Worm (Caenorhabditis elegans) whole organism, late embryonic: ENCODE measurements around the gene T22B2.5.
A peak's percentile ranks its signal among the peaks of the same experiment; 100 is the strongest.

Experiments used
- C08G9.2 ChIP-seq: sonication (generic microtip); optimal IDR thresholded peaks from 2 replicates; lab custom pipeline; 2016; ENCODE audit warnings: mild to moderate bottlenecking, missing genetic modification characterization, moderate library complexity, missing compliant biosample characterization
- C38D4.7 ChIP-seq: fragments of 200-800 bp; sonication (Bioruptor generic); optimal IDR thresholded peaks from 2 replicates; lab custom pipeline; 2018; ENCODE audit warnings: mild to moderate bottlenecking, missing genetic modification characterization, moderate library complexity, missing compliant biosample characterization
- F13H6.1 ChIP-seq: sonication (generic microtip); optimal IDR thresholded peaks from 2 replicates; lab custom pipeline; 2016; ENCODE audit warnings: missing genetic modification characterization, missing compliant biosample characterization
- K02D7.2 ChIP-seq: sonication (generic microtip); optimal IDR thresholded peaks from 2 replicates; lab custom pipeline; 2017; ENCODE audit warnings: mild to moderate bottlenecking, missing genetic modification characterization, missing compliant biosample characterization
- K09A11.1 ChIP-seq: sonication (generic microtip); optimal IDR thresholded peaks from 2 replicates; lab custom pipeline; 2017; ENCODE audit warnings: antibody characterized with exemption, mild to moderate bottlenecking, missing genetic modification characterization, missing compliant biosample characterization; ENCODE audit not compliant: insufficient read depth
- Y22D7AL.16 ChIP-seq: sonication (generic microtip); optimal IDR thresholded peaks from 2 replicates; lab custom pipeline; 2016; ENCODE audit warnings: missing genetic modification characterization, missing compliant biosample characterization
- ahr-1 ChIP-seq: sonication (generic microtip); optimal IDR thresholded peaks from 2 replicates; lab custom pipeline; 2016; ENCODE audit warnings: missing genetic modification characterization, missing compliant biosample characterization
- ama-1 ChIP-seq: fragments of 150-350 bp; optimal IDR thresholded peaks from 2 replicates; lab custom pipeline; 2014
- ceh-14 ChIP-seq: sonication (generic microtip); optimal IDR thresholded peaks from 2 replicates; lab custom pipeline; 2016; ENCODE audit warnings: missing genotype, missing genetic modification characterization, missing compliant biosample characterization
- ceh-18 ChIP-seq: sonication (generic microtip); optimal IDR thresholded peaks from 2 replicates; lab custom pipeline; 2016; ENCODE audit warnings: missing genetic modification characterization, missing compliant biosample characterization
- ceh-2 ChIP-seq: sonication (generic microtip); optimal IDR thresholded peaks from 2 replicates; lab custom pipeline; 2016; ENCODE audit warnings: missing genotype, missing genetic modification characterization, missing compliant biosample characterization
- ceh-22 ChIP-seq: sonication (generic microtip); optimal IDR thresholded peaks from 2 replicates; lab custom pipeline; 2017; ENCODE audit warnings: missing biosample characterization, missing genetic modification characterization
- ceh-24 ChIP-seq: sonication (generic microtip); optimal IDR thresholded peaks from 2 replicates; lab custom pipeline; 2016; ENCODE audit warnings: mild to moderate bottlenecking, missing genetic modification characterization, missing compliant biosample characterization
- ceh-30 ChIP-seq: fragments of 150-350 bp; optimal IDR thresholded peaks from 2 replicates; lab custom pipeline; 2014; ENCODE audit warnings: missing biosample characterization, missing genetic modification characterization
- ceh-31 ChIP-seq: sonication (generic microtip); optimal IDR thresholded peaks from 2 replicates; lab custom pipeline; 2016; ENCODE audit warnings: missing genetic modification characterization, missing compliant biosample characterization
- ceh-34 ChIP-seq: sonication (generic microtip); optimal IDR thresholded peaks from 2 replicates; lab custom pipeline; 2016; ENCODE audit warnings: mild to moderate bottlenecking, missing genetic modification characterization, missing compliant biosample characterization
- ceh-45 ChIP-seq: fragments of 200-800 bp; sonication (Bioruptor generic); IDR thresholded peaks from 2 replicates; pipeline ENCODE4 v1.3.6; 2022; ENCODE audit warnings: missing genetic modification reagents, missing genetic modification characterization, missing compliant biosample characterization
- ceh-48 ChIP-seq: sonication (generic microtip); optimal IDR thresholded peaks from 2 replicates; lab custom pipeline; 2016; ENCODE audit warnings: missing genetic modification characterization, inconsistent platforms, missing compliant biosample characterization
- ceh-6 ChIP-seq: fragments of 200-800 bp; sonication (Bioruptor generic); optimal IDR thresholded peaks from 2 replicates; lab custom pipeline; 2018; ENCODE audit warnings: mild to moderate bottlenecking, missing genetic modification characterization, missing compliant biosample characterization
- ceh-9 ChIP-seq: sonication (generic microtip); optimal IDR thresholded peaks from 2 replicates; lab custom pipeline; 2016; ENCODE audit warnings: mild to moderate bottlenecking, missing genetic modification characterization, inconsistent platforms, missing compliant biosample characterization
- dmd-4 ChIP-seq: sonication (generic microtip); optimal IDR thresholded peaks from 2 replicates; lab custom pipeline; 2016; ENCODE audit warnings: borderline replicate concordance, missing genetic modification characterization, missing compliant biosample characterization
- dve-1 ChIP-seq: sonication (generic microtip); optimal IDR thresholded peaks from 2 replicates; lab custom pipeline; 2017; ENCODE audit warnings: antibody characterized with exemption, mild to moderate bottlenecking, missing genetic modification characterization, missing compliant biosample characterization
- elt-4 ChIP-seq: sonication (generic microtip); optimal IDR thresholded peaks from 2 replicates; lab custom pipeline; 2016; ENCODE audit warnings: missing genetic modification characterization, missing compliant biosample characterization
- ets-4 ChIP-seq: sonication (generic microtip); optimal IDR thresholded peaks from 2 replicates; lab custom pipeline; 2016; ENCODE audit warnings: missing genetic modification characterization, missing compliant biosample characterization
- eyg-1 ChIP-seq: sonication (generic microtip); optimal IDR thresholded peaks from 2 replicates; lab custom pipeline; 2016; ENCODE audit warnings: missing genotype, missing genetic modification characterization, missing compliant biosample characterization
- fax-1 ChIP-seq: sonication (generic microtip); optimal IDR thresholded peaks from 2 replicates; lab custom pipeline; 2016; ENCODE audit warnings: missing genotype, missing genetic modification characterization, missing compliant biosample characterization
- fkh-10 ChIP-seq: fragments of 150-350 bp; optimal IDR thresholded peaks from 2 replicates; lab custom pipeline; 2014; ENCODE audit warnings: missing biosample characterization, missing genetic modification reagents, missing genetic modification characterization
- fkh-6 ChIP-seq: sonication (generic microtip); optimal IDR thresholded peaks from 2 replicates; lab custom pipeline; 2016; ENCODE audit warnings: missing genetic modification characterization, missing compliant biosample characterization
- gmeb-2 ChIP-seq: sonication (generic microtip); optimal IDR thresholded peaks from 2 replicates; lab custom pipeline; 2016; ENCODE audit warnings: missing genetic modification characterization, inconsistent platforms, missing compliant biosample characterization
- hlh-13 ChIP-seq: fragments of 200-800 bp; sonication (Bioruptor generic); optimal IDR thresholded peaks from 2 replicates; lab custom pipeline; 2018; ENCODE audit warnings: mild to moderate bottlenecking, missing genetic modification characterization, missing compliant biosample characterization
- hlh-15 ChIP-seq: sonication (generic microtip); optimal IDR thresholded peaks from 2 replicates; lab custom pipeline; 2016; ENCODE audit warnings: missing genetic modification characterization, missing compliant biosample characterization
- hlh-6 ChIP-seq: sonication (generic microtip); optimal IDR thresholded peaks from 2 replicates; lab custom pipeline; 2016; ENCODE audit warnings: missing genotype, missing genetic modification characterization, missing compliant biosample characterization
- lin-11 ChIP-seq: fragments of 200-800 bp; sonication (Bioruptor generic); optimal IDR thresholded peaks from 2 replicates; lab custom pipeline; 2018; ENCODE audit warnings: mild to moderate bottlenecking, missing genetic modification characterization, missing compliant biosample characterization
- mec-3 ChIP-seq: sonication (generic microtip); optimal IDR thresholded peaks from 2 replicates; lab custom pipeline; 2016; ENCODE audit warnings: borderline replicate concordance, missing genetic modification characterization, missing compliant biosample characterization
- nfya-1 ChIP-seq: sonication (generic microtip); optimal IDR thresholded peaks from 2 replicates; lab custom pipeline; 2017; ENCODE audit warnings: missing genetic modification characterization, mild to moderate bottlenecking, missing compliant biosample characterization, antibody characterized with exemption, moderate library complexity
- nhr-11 ChIP-seq: fragments of 150-350 bp; optimal IDR thresholded peaks from 2 replicates; lab custom pipeline; 2014; ENCODE audit warnings: missing biosample characterization, missing genetic modification characterization
- nhr-232 ChIP-seq: sonication (generic microtip); optimal IDR thresholded peaks from 2 replicates; lab custom pipeline; 2016; ENCODE audit warnings: missing genetic modification characterization, missing compliant biosample characterization
- odd-2 ChIP-seq: sonication (generic microtip); optimal IDR thresholded peaks from 2 replicates; lab custom pipeline; 2017; ENCODE audit warnings: antibody characterized with exemption, mild to moderate bottlenecking, missing genetic modification characterization, missing compliant biosample characterization
- pag-3 ChIP-seq: sonication (generic microtip); optimal IDR thresholded peaks from 2 replicates; lab custom pipeline; 2016; ENCODE audit warnings: missing compliant biosample characterization, missing genetic modification characterization, borderline replicate concordance
- pax-1 ChIP-seq: fragments of 150-350 bp; optimal IDR thresholded peaks from 2 replicates; lab custom pipeline; 2014; ENCODE audit warnings: missing biosample characterization, missing genetic modification characterization
- pha-2 ChIP-seq: sonication (generic microtip); optimal IDR thresholded peaks from 2 replicates; lab custom pipeline; 2017; ENCODE audit warnings: mild to moderate bottlenecking, missing genetic modification characterization, missing compliant biosample characterization
- pha-4 ChIP-seq: fragments of 150-350 bp; optimal IDR thresholded peaks from 2 replicates; lab custom pipeline; 2018; ENCODE audit warnings: missing biosample characterization, missing genetic modification reagents, missing genetic modification characterization
- pqm-1 ChIP-seq: sonication (generic microtip); optimal IDR thresholded peaks from 2 replicates; lab custom pipeline; 2016; ENCODE audit warnings: missing genetic modification characterization, missing compliant biosample characterization
- pros-1 ChIP-seq: fragments of 150-350 bp; optimal IDR thresholded peaks from 2 replicates; lab custom pipeline; 2014; ENCODE audit warnings: missing biosample characterization, missing genetic modification reagents, missing genetic modification characterization
- ref-2 ChIP-seq: sonication (generic microtip); optimal IDR thresholded peaks from 2 replicates; lab custom pipeline; 2016; ENCODE audit warnings: missing genetic modification characterization, missing compliant biosample characterization
- sdc-2 ChIP-seq: sonication (generic microtip); optimal IDR thresholded peaks from 2 replicates; lab custom pipeline; 2016; ENCODE audit warnings: missing genotype, missing genetic modification characterization, missing compliant biosample characterization
- sox-2 ChIP-seq: fragments of 200-800 bp; sonication (Bioruptor generic); IDR thresholded peaks from 2 replicates; pipeline ENCODE4 v1.3.6; 2022; ENCODE audit warnings: missing genetic modification reagents, missing genetic modification characterization, missing compliant biosample characterization
- sox-4 ChIP-seq: sonication (generic microtip); optimal IDR thresholded peaks from 2 replicates; lab custom pipeline; 2017; ENCODE audit warnings: mild to moderate bottlenecking, missing genetic modification characterization, inconsistent platforms, missing compliant biosample characterization
- syd-9 ChIP-seq: sonication (generic microtip); optimal IDR thresholded peaks from 2 replicates; lab custom pipeline; 2016; ENCODE audit warnings: mild to moderate bottlenecking, missing genetic modification characterization, moderate library complexity, missing compliant biosample characterization
- tbx-2 ChIP-seq: sonication (generic microtip); optimal IDR thresholded peaks from 2 replicates; lab custom pipeline; 2016; ENCODE audit warnings: missing genetic modification characterization, missing compliant biosample characterization
- tbx-7 ChIP-seq: sonication (generic microtip); optimal IDR thresholded peaks from 2 replicates; lab custom pipeline; 2016; ENCODE audit warnings: missing genotype, missing genetic modification characterization, missing compliant biosample characterization
- unc-42 ChIP-seq: sonication (generic microtip); optimal IDR thresholded peaks from 2 replicates; lab custom pipeline; 2016; ENCODE audit warnings: missing genotype, missing genetic modification characterization, missing compliant biosample characterization
- unc-55 ChIP-seq: sonication (generic microtip); optimal IDR thresholded peaks from 2 replicates; lab custom pipeline; 2017; ENCODE audit warnings: missing biosample characterization, missing genetic modification reagents, missing genetic modification characterization
- unc-86 ChIP-seq: sonication (generic microtip); optimal IDR thresholded peaks from 2 replicates; lab custom pipeline; 2016; ENCODE audit warnings: missing genetic modification characterization, missing compliant biosample characterization
- zip-5 ChIP-seq: sonication (generic microtip); optimal IDR thresholded peaks from 2 replicates; lab custom pipeline; 2016; ENCODE audit warnings: missing genetic modification characterization, missing compliant biosample characterization

T22B2.5 gene

ce11 chrX:3914273-3914672 lies 3.1 kb upstream of the T22B2.5 start:
- no peak for TF ChIP-seq ceh-45 (GFP tag; lab: Robert Waterston, UW)
- TF ChIP-seq tbx-7 (tag; lab: Kevin White, UChicago) = no peak
- TF ChIP-seq Y22D7AL.16 (tag; lab: Kevin White, UChicago) = no peak
- TF ChIP-seq tbx-2 = peak; percentile 11
- TF ChIP-seq pqm-1 (tag; lab: Kevin White, UChicago) = no peak
- TF ChIP-seq ceh-48 (tag; lab: Kevin White, UChicago) = no peak
- peak; percentile 1 for TF ChIP-seq ceh-31 (tag; lab: Kevin White, UChicago)
- TF ChIP-seq ahr-1 = no peak
- no peak for TF ChIP-seq fkh-10 (GFP tag; lab: Kevin White, UChicago)
- no peak for TF ChIP-seq dmd-4 (tag; lab: Kevin White, UChicago)
- TF ChIP-seq C38D4.7 = peak; percentile 32
- TF ChIP-seq nfya-1 (tag; lab: Kevin White, UChicago) = peak; percentile 11
- TF ChIP-seq ceh-34 = peak; percentile 15
- no peak for TF ChIP-seq unc-86 (tag; lab: Kevin White, UChicago)
- TF ChIP-seq ama-1 (lab: Kevin White, UChicago) = no peak
- TF ChIP-seq sox-2 (GFP tag; lab: Robert Waterston, UW) = no peak
- no peak for TF ChIP-seq dve-1 (tag; lab: Kevin White, UChicago)
- TF ChIP-seq hlh-13 (GFP tag; lab: Kevin White, UChicago) = no peak
- TF ChIP-seq ceh-9 = no peak
- TF ChIP-seq pax-1 (tag; lab: Kevin White, UChicago) = no peak
- TF ChIP-seq K02D7.2 = no peak
- TF ChIP-seq C08G9.2 (tag; lab: Kevin White, UChicago) = no peak
- TF ChIP-seq pag-3 (tag; lab: Kevin White, UChicago) = no peak
- TF ChIP-seq ref-2 (tag; lab: Kevin White, UChicago) = peak; percentile 30
- no peak for TF ChIP-seq pha-4 (tag; lab: Kevin White, UChicago)
- no peak for TF ChIP-seq pros-1
- TF ChIP-seq ets-4 (tag; lab: Kevin White, UChicago) = no peak
- TF ChIP-seq zip-5 (tag; lab: Kevin White, UChicago) = no peak
- no peak for TF ChIP-seq unc-55 (GFP tag; lab: Kevin White, UChicago)
- TF ChIP-seq odd-2 (tag; lab: Kevin White, UChicago) = no peak
- no peak for TF ChIP-seq ceh-22
- TF ChIP-seq syd-9 (tag; lab: Kevin White, UChicago) = peak; percentile 17
- TF ChIP-seq hlh-6 (tag; lab: Kevin White, UChicago) = peak; percentile 53
- no peak for TF ChIP-seq ceh-24 (tag; lab: Kevin White, UChicago)
- TF ChIP-seq F13H6.1 (tag; lab: Kevin White, UChicago) = no peak
- no peak for TF ChIP-seq elt-4 (tag; lab: Kevin White, UChicago)
- peak; percentile 40 for TF ChIP-seq eyg-1 (tag; lab: Kevin White, UChicago)
- TF ChIP-seq sox-4 (tag; lab: Kevin White, UChicago) = peak; percentile 0
- TF ChIP-seq K09A11.1 (tag; lab: Kevin White, UChicago) = peak; percentile 29
- TF ChIP-seq unc-42 = no peak
- no peak for TF ChIP-seq hlh-15 (tag; lab: Kevin White, UChicago)
- peak; percentile 74 for TF ChIP-seq ceh-6 (GFP tag; lab: Kevin White, UChicago)
- peak; percentile 74 for TF ChIP-seq sdc-2 (tag; lab: Kevin White, UChicago)
- TF ChIP-seq nhr-11 (tag; lab: Kevin White, UChicago) = no peak
- no peak for TF ChIP-seq fkh-6
- TF ChIP-seq ceh-14 (tag; lab: Kevin White, UChicago) = no peak
- no peak for TF ChIP-seq ceh-30 (tag; lab: Kevin White, UChicago)
- TF ChIP-seq mec-3 (tag; lab: Kevin White, UChicago) = no peak
- peak; percentile 38 for TF ChIP-seq nhr-232
- no peak for TF ChIP-seq pha-2 (tag; lab: Kevin White, UChicago)
- TF ChIP-seq gmeb-2 (tag; lab: Kevin White, UChicago) = peak; percentile 38
- no peak for TF ChIP-seq ceh-2 (tag; lab: Kevin White, UChicago)
- no peak for TF ChIP-seq lin-11 (tag; lab: Kevin White, UChicago)
- peak; percentile 50 for TF ChIP-seq fax-1
- TF ChIP-seq ceh-18 (tag; lab: Kevin White, UChicago) = no peak
